Worm (Caenorhabditis elegans) whole organism, early embryonic: ENCODE data around the gene ntl-3.

ENCODE experiments used
- B0310.2 ChIP-seq: sonication (generic microtip); optimal IDR thresholded peaks from 2 replicates; lab custom pipeline; 2016; ENCODE audit warnings: mild to moderate bottlenecking, missing genetic modification characterization, missing compliant biosample characterization
- ama-1 ChIP-seq: fragments of 150-350 bp; optimal IDR thresholded peaks from 2 replicates; lab custom pipeline; 2014
- ceh-13 ChIP-seq: fragments of 200-800 bp; sonication (Bioruptor generic); optimal IDR thresholded peaks from 2 replicates; lab custom pipeline; 2018; ENCODE audit warnings: mild to moderate bottlenecking, missing genetic modification characterization, missing compliant biosample characterization
- ets-7 ChIP-seq: sonication (generic microtip); optimal IDR thresholded peaks from 2 replicates; lab custom pipeline; 2016; ENCODE audit warnings: missing genotype, missing genetic modification characterization, missing compliant biosample characterization
- flt-1 ChIP-seq: fragments of 200-800 bp; sonication (Bioruptor generic); IDR thresholded peaks from 2 replicates; pipeline ENCODE4 v1.3.6; 2022; ENCODE audit warnings: missing genetic modification characterization, missing compliant biosample characterization
- hmbx-1 ChIP-seq: sonication (generic microtip); optimal IDR thresholded peaks from 2 replicates; lab custom pipeline; 2016; ENCODE audit warnings: mild to moderate bottlenecking, missing genetic modification characterization, missing compliant biosample characterization
- hmg-4 ChIP-seq: fragments of 200-800 bp; sonication (Bioruptor generic); optimal IDR thresholded peaks from 2 replicates; lab custom pipeline; 2018; ENCODE audit warnings: mild to moderate bottlenecking, missing genetic modification characterization, missing compliant biosample characterization
- pes-1 ChIP-seq: fragments of 200-800 bp; sonication (Bioruptor generic); IDR thresholded peaks from 2 replicates; pipeline ENCODE4 v1.3.6; 2022; ENCODE audit warnings: missing genetic modification reagents, missing genetic modification characterization, missing compliant biosample characterization
- scrt-1 ChIP-seq: fragments of 200-800 bp; sonication (Bioruptor generic); IDR thresholded peaks from 2 replicates; pipeline ENCODE4 v1.3.6; 2022; ENCODE audit warnings: missing genetic modification characterization, missing compliant biosample characterization
- sea-1 ChIP-seq: fragments of 200-800 bp; sonication (Bioruptor generic); conservative IDR thresholded peaks from 2 replicates; pipeline ENCODE4 v1.3.6; 2022; ENCODE audit warnings: missing genetic modification characterization, missing compliant biosample characterization
- tbx-11 ChIP-seq: fragments of 200-800 bp; sonication (Bioruptor generic); IDR thresholded peaks from 2 replicates; pipeline ENCODE4 v1.3.6; 2022; ENCODE audit warnings: missing genetic modification characterization, missing compliant biosample characterization
- tbx-37 ChIP-seq: fragments of 200-800 bp; sonication (Bioruptor generic); conservative IDR thresholded peaks from 2 replicates; pipeline ENCODE4 v1.3.6; 2022; ENCODE audit warnings: missing genetic modification reagents, missing genetic modification characterization, missing compliant biosample characterization
- tra-4 ChIP-seq: sonication (generic microtip); optimal IDR thresholded peaks from 2 replicates; lab custom pipeline; 2017; ENCODE audit warnings: missing genetic modification characterization, missing compliant biosample characterization

DNA sequence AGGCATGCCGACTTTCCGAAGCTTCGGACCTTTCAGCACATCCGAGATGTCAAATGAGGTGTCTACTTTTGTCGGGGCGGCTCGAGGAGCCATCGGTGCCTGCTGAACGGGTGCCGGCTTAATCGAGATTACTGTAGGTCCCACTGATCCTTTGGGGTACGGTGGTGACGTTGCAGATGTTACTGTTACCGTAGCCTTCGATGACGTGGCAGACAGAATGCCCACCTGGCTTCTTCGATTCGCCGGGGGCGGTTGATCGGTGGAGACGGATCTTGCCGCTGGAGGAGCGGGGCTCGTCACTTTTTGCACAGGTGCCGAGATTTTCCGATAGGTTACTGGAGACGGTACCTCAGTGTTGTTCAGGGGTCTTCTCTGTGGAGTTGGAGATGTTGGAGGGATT is 25.4 kb upstream of the ntl-3 start:
- TF ChIP-seq tbx-11 (GFP tag; lab: Robert Waterston, UW) (no peak), B0310.2 (no peak), ama-1 (lab: Kevin White, UChicago) (no peak), ceh-13 (GFP tag; lab: Kevin White, UChicago) (no peak), hmbx-1 (tag; lab: Kevin White, UChicago) (no peak), tbx-37 (GFP tag; lab: Robert Waterston, UW) (no peak), tra-4 (no peak), ets-7 (no peak), pes-1 (GFP tag; lab: Robert Waterston, UW) (no peak), flt-1 (GFP tag; lab: Robert Waterston, UW) (no peak), scrt-1 (GFP tag; lab: Robert Waterston, UW) (no peak), sea-1 (no peak), hmg-4 (GFP tag; lab: Kevin White, UChicago) (no peak)
